Fruit fly (Drosophila melanogaster) Kc167 (cell line): Measurements from ENCODE around the gene f.

Experiments used
- Myc ChIP-seq: fragments of >200 bp; optimal IDR thresholded peaks from 2 replicates; lab custom pipeline; 2017; ENCODE audit warnings: missing external identifiers
- Sin3A ChIP-seq: fragments of >200 bp; optimal IDR thresholded peaks from 2 replicates; lab custom pipeline; 2018; ENCODE audit warnings: missing external identifiers
- h ChIP-seq: fragments of >200 bp; optimal IDR thresholded peaks from 3 replicates; lab custom pipeline; 2018; ENCODE audit warnings: missing external identifiers
- insv ChIP-seq: fragments of >200 bp; optimal IDR thresholded peaks from 3 replicates; lab custom pipeline; 2018; ENCODE audit warnings: missing external identifiers
- psq ChIP-seq: fragments of >200 bp; optimal IDR thresholded peaks from 2 replicates; lab custom pipeline; 2017; ENCODE audit warnings: missing external identifiers
- ttk ChIP-seq: sonication (Bioruptor generic); optimal IDR thresholded peaks from 2 replicates; lab custom pipeline; 2017; ENCODE audit warnings: missing external identifiers

- TF ChIP-seq psq: no peak
- no peak for TF ChIP-seq ttk
- TF ChIP-seq Myc: no peak
- TF ChIP-seq insv (lab: Kevin White, UChicago): no peak
- no peak for TF ChIP-seq Sin3A (lab: Kevin White, UChicago)
- TF ChIP-seq h (lab: Kevin White, UChicago): no peak
These were observed 22.8 kb upstream of the f start, which contains the start of gene CG12995 for dm6 chrX:17209897-17210296.
